Fruit fly (Drosophila melanogaster): Measurements from ENCODE around the gene CG10163.

The CG10163 gene

dm6 chr3L:6217212-6217611 is 41.3 kb downstream of the CG10163 start (continued):
- peak; percentile 89 for TF ChIP-seq CG17328 (GFP tag; IDR thresholded peaks at IDR 0.05)
- TF ChIP-seq Hr3 (GFP tag; optimal IDR thresholded peaks at IDR 0.05) = peak; percentile 56
- no peak for TF ChIP-seq MBD-R2 (GFP tag; IDR thresholded peaks at IDR 0.05)
- peak; percentile 77 for TF ChIP-seq gcm (GFP tag; optimal IDR thresholded peaks at IDR 0.05)
- TF ChIP-seq CG18764 (GFP tag; optimal IDR thresholded peaks at IDR 0.05) = peak; percentile 44
- TF ChIP-seq bcd (GFP tag; optimal IDR thresholded peaks at IDR 0.05) = peak; percentile 36
- no peak for TF ChIP-seq fu2 (GFP tag; optimal IDR thresholded peaks at IDR 0.05)
- TF ChIP-seq Ptx1 (GFP tag; IDR thresholded peaks at IDR 0.05) = peak; percentile 78
- TF ChIP-seq Lpt (GFP tag; optimal IDR thresholded peaks at IDR 0.05) = no peak
- TF ChIP-seq Pdp1 (GFP tag; optimal IDR thresholded peaks at IDR 0.05) = peak; percentile 22 to 75
- TF ChIP-seq Side (GFP tag; optimal IDR thresholded peaks at IDR 0.05) = peak; percentile 11
- no peak for TF ChIP-seq nau (GFP tag; optimal IDR thresholded peaks at IDR 0.05)
- no peak for TF ChIP-seq CG4328 (GFP tag; optimal IDR thresholded peaks at IDR 0.05)
- TF ChIP-seq CG1647 (GFP tag; optimal IDR thresholded peaks at IDR 0.05) = no peak
- peak; percentile 51; the same call in 1 of the 2 replicates for TF ChIP-seq CG14014 (GFP tag; IDR thresholded peaks at IDR 0.05)
- peak; percentile 15; the same call in 1 of the 2 replicates for TF ChIP-seq lmd (GFP tag; IDR thresholded peaks at IDR 0.05)
- peak; percentile 94 for TF ChIP-seq sens (GFP tag)
- TF ChIP-seq CG18599 (GFP tag; optimal IDR thresholded peaks at IDR 0.05) = peak; percentile 38
- TF ChIP-seq unc-4 (GFP tag; IDR thresholded peaks at IDR 0.05; ENCODE audit: partially characterized antibody) = no peak
- TF ChIP-seq CG34224 (GFP tag; IDR thresholded peaks at IDR 0.05; ENCODE audit: partially characterized antibody) = no peak
- peak; percentile 31 for TF ChIP-seq CG10147 (GFP tag; optimal IDR thresholded peaks at IDR 0.05)
- peak; percentile 27 for TF ChIP-seq CG12299 (tag; optimal IDR thresholded peaks at IDR 0.05)
- TF ChIP-seq CG6272 (GFP tag; IDR thresholded peaks at IDR 0.05) = no peak
- no peak for TF ChIP-seq eyg (GFP tag; optimal IDR thresholded peaks at IDR 0.05)
- peak; percentile 59 for TF ChIP-seq Fer3 (tag; optimal IDR thresholded peaks at IDR 0.05)
- peak; percentile 66; the same call in 1 of the 2 replicates for TF ChIP-seq CG10959 (GFP tag; IDR thresholded peaks at IDR 0.05)
- TF ChIP-seq CG6683 (GFP tag; optimal IDR thresholded peaks at IDR 0.05) = peak; percentile 6
- TF ChIP-seq hbn (GFP tag; IDR thresholded peaks at IDR 0.05; ENCODE audit: partially characterized antibody) = no peak
- TF ChIP-seq dimm (GFP tag; IDR thresholded peaks at IDR 0.05) = 0 out of 2 replicates have a peak, but pooled peaks have one; percentile 32
- peak; percentile 88 for TF ChIP-seq CG8388 (GFP tag; optimal IDR thresholded peaks at IDR 0.05)
- TF ChIP-seq dm (GFP tag; optimal IDR thresholded peaks at IDR 0.05) = peak; percentile 19
- peak; percentile 53 for TF ChIP-seq CG1529 (GFP tag; optimal IDR thresholded peaks at IDR 0.05)
- no peak for TF ChIP-seq Stat92E (GFP tag; optimal IDR thresholded peaks at IDR 0.05)
- TF ChIP-seq CG7928 (GFP tag; optimal IDR thresholded peaks at IDR 0.05) = no peak
- no peak for TF ChIP-seq corto (GFP tag; optimal IDR thresholded peaks at IDR 0.05)
- TF ChIP-seq Chrac-16 (GFP tag; optimal IDR thresholded peaks at IDR 0.05) = peak; percentile 63
- TF ChIP-seq bab2 (GFP tag; optimal IDR thresholded peaks at IDR 0.05) = peak; percentile 53
- TF ChIP-seq CG3726 (GFP tag; IDR thresholded peaks at IDR 0.05) = peak; percentile 36; the same call in 1 of the 3 replicates
- TF ChIP-seq onecut (GFP tag; IDR thresholded peaks at IDR 0.05) = peak; percentile 45
- 0 out of 3 replicates have a peak, but pooled peaks have one; percentile 16 for TF ChIP-seq otp (GFP tag; IDR thresholded peaks at IDR 0.05)
- TF ChIP-seq cato (GFP tag; optimal IDR thresholded peaks at IDR 0.05; ENCODE audit: borderline replicate concordance) = peak; percentile 15
- no peak for TF ChIP-seq tna (GFP tag; IDR thresholded peaks at IDR 0.05; ENCODE audit: partially characterized antibody)
- no peak for TF ChIP-seq CG8478 (optimal IDR thresholded peaks at IDR 0.05)
- no peak for TF ChIP-seq jumu (GFP tag; optimal IDR thresholded peaks at IDR 0.05)
- TF ChIP-seq slbo (GFP tag; IDR thresholded peaks at IDR 0.05) = peak; percentile 41; the same call in 1 of the 2 replicates
- TF ChIP-seq oc (tag; optimal IDR thresholded peaks at IDR 0.05) = peak; percentile 81
- TF ChIP-seq CG11093 (GFP tag; IDR thresholded peaks at IDR 0.05) = peak; percentile 48; the same call in 1 of the 3 replicates
- TF ChIP-seq D (optimal IDR thresholded peaks at IDR 0.05) = no peak
- TF ChIP-seq D (GFP tag; optimal IDR thresholded peaks at IDR 0.05) = peak; percentile 64
- no peak for TF ChIP-seq aop (GFP tag; IDR thresholded peaks at IDR 0.05)
- no peak for TF ChIP-seq CG6175 (GFP tag; IDR thresholded peaks at IDR 0.05)
